Worm (Caenorhabditis elegans) whole organism, late embryonic: Measurements from ENCODE around the gene cash-1.

Experiments used
- elt-4 ChIP-seq: sonication (generic microtip); optimal IDR thresholded peaks from 2 replicates; lab custom pipeline; 2016; ENCODE audit warnings: missing genetic modification characterization, missing compliant biosample characterization
- hlh-13 ChIP-seq: fragments of 200-800 bp; sonication (Bioruptor generic); optimal IDR thresholded peaks from 2 replicates; lab custom pipeline; 2018; ENCODE audit warnings: mild to moderate bottlenecking, missing genetic modification characterization, missing compliant biosample characterization
- hlh-6 ChIP-seq: sonication (generic microtip); optimal IDR thresholded peaks from 2 replicates; lab custom pipeline; 2016; ENCODE audit warnings: missing genotype, missing genetic modification characterization, missing compliant biosample characterization
- nfya-1 ChIP-seq: sonication (generic microtip); optimal IDR thresholded peaks from 2 replicates; lab custom pipeline; 2017; ENCODE audit warnings: missing genetic modification characterization, mild to moderate bottlenecking, missing compliant biosample characterization, antibody characterized with exemption, moderate library complexity
- pax-1 ChIP-seq: fragments of 150-350 bp; optimal IDR thresholded peaks from 2 replicates; lab custom pipeline; 2014; ENCODE audit warnings: missing biosample characterization, missing genetic modification characterization
- pha-4 ChIP-seq: fragments of 150-350 bp; optimal IDR thresholded peaks from 2 replicates; lab custom pipeline; 2018; ENCODE audit warnings: missing biosample characterization, missing genetic modification reagents, missing genetic modification characterization
- ttx-3 ChIP-seq: sonication (generic microtip); optimal IDR thresholded peaks from 2 replicates; lab custom pipeline; 2016; ENCODE audit warnings: missing genetic modification reagents, missing genetic modification characterization, missing compliant biosample characterization

- TF ChIP-seq hlh-6 (tag; lab: Kevin White, UChicago) (no peak), elt-4 (tag; lab: Kevin White, UChicago) (no peak), hlh-13 (no peak), pha-4 (no peak), pax-1 (tag; lab: Kevin White, UChicago) (no peak), nfya-1 (tag; lab: Kevin White, UChicago) (no peak), ttx-3 (tag; lab: Kevin White, UChicago) (no peak)
These were observed 12.0 kb upstream of the cash-1 start, which contains the start of gene K07C5.9 for ce11 chrV:10350054-10350453.
